Worm (Caenorhabditis elegans): Measurements from ENCODE around the gene F53B1.3.

- TF ChIP-seq snpc-3.4 (tag; optimal IDR thresholded peaks at IDR 0.05) (no peak), F10E7.11 (tag; optimal IDR thresholded peaks at IDR 0.05) (no peak), unc-62 (GFP tag; optimal IDR thresholded peaks at IDR 0.05) (no peak), ztf-26 (tag; optimal IDR thresholded peaks at IDR 0.05) (no peak)
Measured at ce11 chrX:2079536-2079935, 25.9 kb upstream of the F53B1.3 start, which contains the start of gene F49H12.4.

Data from whole organism, young adult.